Worm (Caenorhabditis elegans): ENCODE data around the gene ttc-36.

ce11 chrII:10007917-10008316, 22.1 kb upstream of the ttc-36 start, which contains the start of gene ZK892.5:
- TF ChIP-seq fkh-4 (tag; optimal IDR thresholded peaks at IDR 0.05; ENCODE audit: borderline replicate concordance) (no peak), aha-1 (tag; optimal IDR thresholded peaks at IDR 0.05) (no peak), dsc-1 (tag; optimal IDR thresholded peaks at IDR 0.05) (no peak), nhr-19 (GFP tag; conservative IDR thresholded peaks at IDR 0.05) (no peak), egl-27 (tag; optimal IDR thresholded peaks at IDR 0.05) (no peak), zag-1 (tag; optimal IDR thresholded peaks at IDR 0.05) (no peak)
